Fruit fly (Drosophila melanogaster): ENCODE measurements around the gene CG9004.

CG9004 gene

dm6 chr3L:2371882-2372281 is 1.6 kb upstream of the CG9004 start, which contains the start of the genes CG1317 and CG8993 (continued):
- peak; percentile 66 for TF ChIP-seq grau (tag; optimal IDR thresholded peaks at IDR 0.05)
- TF ChIP-seq Six4 (GFP tag; optimal IDR thresholded peaks at IDR 0.05), result peak; percentile 42
- peak; percentile 26 for TF ChIP-seq CG13296 (GFP tag; optimal IDR thresholded peaks at IDR 0.05)
- TF ChIP-seq CG8944 (GFP tag; optimal IDR thresholded peaks at IDR 0.05), result no peak
- TF ChIP-seq ind (GFP tag; optimal IDR thresholded peaks at IDR 0.05), result peak; percentile 67
- TF ChIP-seq Rfx (GFP tag; IDR thresholded peaks at IDR 0.05), result peak; percentile 67; the same call in 1 of the 2 replicates
- peak; percentile 23 for TF ChIP-seq Asciz (GFP tag; optimal IDR thresholded peaks at IDR 0.05)
- peak; percentile 1 to 32 for TF ChIP-seq Hr51 (GFP tag; optimal IDR thresholded peaks at IDR 0.05)
- no peak for TF ChIP-seq bowl (GFP tag; IDR thresholded peaks at IDR 0.05)
- peak; percentile 94 for TF ChIP-seq MBD-R2 (GFP tag; IDR thresholded peaks at IDR 0.05)
- TF ChIP-seq CG12071 (GFP tag; optimal IDR thresholded peaks at IDR 0.05), result no peak
- peak; percentile 54 for TF ChIP-seq CG8924 (tag; optimal IDR thresholded peaks at IDR 0.05)
- peak; percentile 45 for TF ChIP-seq grn (GFP tag; optimal IDR thresholded peaks at IDR 0.05)
- no peak for TF ChIP-seq trh (GFP tag; optimal IDR thresholded peaks at IDR 0.05)
- TF ChIP-seq slbo (GFP tag; IDR thresholded peaks at IDR 0.05), result peak; percentile 81
- TF ChIP-seq TFAM (GFP tag; optimal IDR thresholded peaks at IDR 0.05), result no peak
- no peak for TF ChIP-seq jigr1 (GFP tag; IDR thresholded peaks at IDR 0.05)
- peak; percentile 63 for TF ChIP-seq pzg (GFP tag; optimal IDR thresholded peaks at IDR 0.05)
- TF ChIP-seq CG1832 (GFP tag; optimal IDR thresholded peaks at IDR 0.05), result no peak
- TF ChIP-seq CG13624 (GFP tag; optimal IDR thresholded peaks at IDR 0.05), result no peak
- no peak for TF ChIP-seq NFAT (GFP tag; IDR thresholded peaks at IDR 0.05)
- TF ChIP-seq trem (tag; optimal IDR thresholded peaks at IDR 0.05), result peak; percentile 98
- no peak for TF ChIP-seq ttk (GFP tag; IDR thresholded peaks at IDR 0.05)
- TF ChIP-seq Mrtf (GFP tag; IDR thresholded peaks at IDR 0.05), result no peak
- TF ChIP-seq phol (tag; optimal IDR thresholded peaks at IDR 0.05), result peak; percentile 72
- TF ChIP-seq br (optimal IDR thresholded peaks at IDR 0.05), result no peak
- no peak for TF ChIP-seq GATAe (GFP tag; conservative IDR thresholded peaks at IDR 0.05)
- TF ChIP-seq al (GFP tag; IDR thresholded peaks at IDR 0.05), result peak; percentile 39; the same call in 1 of the 2 replicates
- TF ChIP-seq lilli (GFP tag; optimal IDR thresholded peaks at IDR 0.05), result peak; percentile 20
- no peak for TF ChIP-seq pnt (GFP tag; optimal IDR thresholded peaks at IDR 0.05)
- TF ChIP-seq Nf-YC (tag; optimal IDR thresholded peaks at IDR 0.05), result peak; percentile 54
- peak; percentile 26 for TF ChIP-seq Fer3 (tag; optimal IDR thresholded peaks at IDR 0.05)
- no peak for TF ChIP-seq CG12104 (GFP tag; optimal IDR thresholded peaks at IDR 0.05)
- 0 out of 2 replicates have a peak, but pooled peaks have one; percentile 47 for TF ChIP-seq bbx (GFP tag; IDR thresholded peaks at IDR 0.05; ENCODE audit: partially characterized antibody)
- peak; percentile 64; the same call in 2 of the 3 replicates for TF ChIP-seq CG34422 (GFP tag; IDR thresholded peaks at IDR 0.05)
- peak; percentile 73 for TF ChIP-seq Sry-β (GFP tag; optimal IDR thresholded peaks at IDR 0.05)
- TF ChIP-seq CG18476 (GFP tag; optimal IDR thresholded peaks at IDR 0.05), result no peak
- no peak for TF ChIP-seq odd (GFP tag; optimal IDR thresholded peaks at IDR 0.05)
- 0 out of 2 replicates have a peak, but pooled peaks have one; percentile 12 for TF ChIP-seq wor (GFP tag; IDR thresholded peaks at IDR 0.05)
- TF ChIP-seq tgo (GFP tag; IDR thresholded peaks at IDR 0.05), result peak; percentile 57
- TF ChIP-seq ems (GFP tag; optimal IDR thresholded peaks at IDR 0.05), result no peak
- peak; percentile 54 for TF ChIP-seq NfI (GFP tag; optimal IDR thresholded peaks at IDR 0.05)
- peak; percentile 24 for TF ChIP-seq CG6254 (GFP tag; optimal IDR thresholded peaks at IDR 0.05)
- no peak for TF ChIP-seq Adf1 (GFP tag; IDR thresholded peaks at IDR 0.05)
- TF ChIP-seq CG6689 (GFP tag; IDR thresholded peaks at IDR 0.05), result peak; percentile 50; the same call in 1 of the 2 replicates
- TF ChIP-seq sim (GFP tag; IDR thresholded peaks at IDR 0.05), result 0 out of 2 replicates have a peak, but pooled peaks have one; percentile 39
- TF ChIP-seq Dp (GFP tag; optimal IDR thresholded peaks at IDR 0.05), result peak; percentile 26
- TF ChIP-seq knrl (GFP tag; IDR thresholded peaks at IDR 0.05; ENCODE audit: partially characterized antibody), result peak; percentile 81
- TF ChIP-seq dmrt99B (tag; optimal IDR thresholded peaks at IDR 0.05), result peak; percentile 19
- no peak for TF ChIP-seq Drgx (GFP tag; IDR thresholded peaks at IDR 0.05)
- TF ChIP-seq pfk (GFP tag; optimal IDR thresholded peaks at IDR 0.05), result no peak
